Worm (Caenorhabditis elegans): Measurements from ENCODE around the gene C01G10.17.

Gene C01G10.17

DNA sequence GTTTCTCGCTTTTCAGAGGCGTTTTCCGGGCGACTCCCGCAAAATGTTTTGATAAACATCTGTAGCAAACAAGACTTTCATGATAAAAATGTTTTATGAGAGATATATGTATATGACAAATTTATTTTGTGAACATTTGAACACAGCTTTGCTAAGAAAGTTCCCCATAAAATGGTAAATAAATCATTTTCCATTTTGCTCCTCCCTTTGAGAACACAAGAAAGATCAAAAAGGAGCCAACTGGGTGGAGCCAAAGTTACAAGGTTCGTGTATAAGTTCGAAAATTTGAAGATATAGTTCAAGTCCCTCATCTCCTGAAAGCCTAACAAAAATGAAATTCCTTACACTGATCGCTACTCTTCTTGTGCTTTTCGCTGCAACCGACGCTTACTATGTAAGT lies at the start of gene C01G10.17:
TSS of gene C01G10.17 (plus strand) at position 301 of the 400 bp plus-strand sequence.
- TF ChIP-seq ztf-29 (GFP tag; IDR thresholded peaks at IDR 0.05) (no peak), tab-1 (GFP tag; IDR thresholded peaks at IDR 0.05) (no peak), med-1 (GFP tag; optimal IDR thresholded peaks at IDR 0.05; ENCODE audit: insufficient read depth) (no peak), cog-1 (tag; optimal IDR thresholded peaks at IDR 0.05) (no peak), T22C8.4 (GFP tag; IDR thresholded peaks at IDR 0.05) (no peak), klf-2 (GFP tag; conservative IDR thresholded peaks at IDR 0.05) (no peak), flt-1 (GFP tag; IDR thresholded peaks at IDR 0.05) (no peak), ref-1 (GFP tag; conservative IDR thresholded peaks at IDR 0.05) (no peak), ztf-23 (GFP tag; IDR thresholded peaks at IDR 0.05) (no peak)

ce11 chrV:15048107-15048506 lies 42.5 kb upstream of the C01G10.17 start, which contains the start of gene sdc-3:
Gene sdc-3 (minus strand): TSS chrV:15048207.
- no peak for TF ChIP-seq klf-2 (GFP tag; conservative IDR thresholded peaks at IDR 0.05)
- no peak for TF ChIP-seq ztf-29 (GFP tag; IDR thresholded peaks at IDR 0.05)
- TF ChIP-seq ref-1 (GFP tag; conservative IDR thresholded peaks at IDR 0.05): no peak

- TF ChIP-seq ztf-23 (GFP tag; IDR thresholded peaks at IDR 0.05) (no peak), flt-1 (GFP tag; IDR thresholded peaks at IDR 0.05) (no peak), tab-1 (GFP tag; IDR thresholded peaks at IDR 0.05) (no peak), ztf-29 (GFP tag; IDR thresholded peaks at IDR 0.05) (no peak), med-1 (GFP tag; optimal IDR thresholded peaks at IDR 0.05; ENCODE audit: insufficient read depth) (no peak), klf-2 (GFP tag; conservative IDR thresholded peaks at IDR 0.05) (no peak), ref-1 (GFP tag; conservative IDR thresholded peaks at IDR 0.05) (no peak), cog-1 (tag; optimal IDR thresholded peaks at IDR 0.05) (no peak)
Observed at ce11 chrV:15051720-15052119, 38.8 kb upstream of the C01G10.17 start.

ce11 chrV:15052368-15052767 lies 38.2 kb upstream of the C01G10.17 start, which contains the start of the genes fbxa-82 and C25D7.5:
Gene fbxa-82 (minus strand): TSS chrV:15052530.
Gene C25D7.5 (plus strand): TSS chrV:15052650.
- TF ChIP-seq ztf-23 (GFP tag; IDR thresholded peaks at IDR 0.05) (no peak), med-1 (GFP tag; optimal IDR thresholded peaks at IDR 0.05; ENCODE audit: insufficient read depth) (no peak), ref-1 (GFP tag; conservative IDR thresholded peaks at IDR 0.05) (no peak), T22C8.4 (GFP tag; IDR thresholded peaks at IDR 0.05) (no peak), klf-2 (GFP tag; conservative IDR thresholded peaks at IDR 0.05) (no peak), tab-1 (GFP tag; IDR thresholded peaks at IDR 0.05) (no peak), flt-1 (GFP tag; IDR thresholded peaks at IDR 0.05) (no peak)

- TF ChIP-seq klf-2 (GFP tag; conservative IDR thresholded peaks at IDR 0.05): no peak
Observed at ce11 chrV:15054733-15055132, 35.8 kb upstream of the C01G10.17 start.

ce11 chrV:15055873-15056272 lies 34.7 kb upstream of the C01G10.17 start, which contains the start of gene C25D7.16:
Gene C25D7.16 (plus strand): TSS chrV:15056173.
- TF ChIP-seq ref-1 (GFP tag; conservative IDR thresholded peaks at IDR 0.05): no peak
- TF ChIP-seq T22C8.4 (GFP tag; IDR thresholded peaks at IDR 0.05): no peak
- no peak for TF ChIP-seq cog-1 (tag; optimal IDR thresholded peaks at IDR 0.05)
- no peak for TF ChIP-seq tab-1 (GFP tag; IDR thresholded peaks at IDR 0.05)
- no peak for TF ChIP-seq flt-1 (GFP tag; IDR thresholded peaks at IDR 0.05)
- no peak for TF ChIP-seq med-1 (GFP tag; optimal IDR thresholded peaks at IDR 0.05; ENCODE audit: insufficient read depth)
- TF ChIP-seq ztf-29 (GFP tag; IDR thresholded peaks at IDR 0.05): no peak
- no peak for TF ChIP-seq klf-2 (GFP tag; conservative IDR thresholded peaks at IDR 0.05)
- no peak for TF ChIP-seq ztf-23 (GFP tag; IDR thresholded peaks at IDR 0.05)

ce11 chrV:15056346-15056839 lies 34.2 kb upstream of the C01G10.17 start:
- no peak for TF ChIP-seq ref-1 (GFP tag; conservative IDR thresholded peaks at IDR 0.05)
- TF ChIP-seq flt-1 (GFP tag; IDR thresholded peaks at IDR 0.05): no peak
- TF ChIP-seq med-1 (GFP tag; optimal IDR thresholded peaks at IDR 0.05; ENCODE audit: insufficient read depth): no peak
- no peak for TF ChIP-seq tab-1 (GFP tag; IDR thresholded peaks at IDR 0.05)
- no peak for TF ChIP-seq ztf-29 (GFP tag; IDR thresholded peaks at IDR 0.05)
- no peak for TF ChIP-seq klf-2 (GFP tag; conservative IDR thresholded peaks at IDR 0.05)
- no peak for TF ChIP-seq ztf-23 (GFP tag; IDR thresholded peaks at IDR 0.05)
- TF ChIP-seq cog-1 (tag; optimal IDR thresholded peaks at IDR 0.05): no peak
- TF ChIP-seq T22C8.4 (GFP tag; IDR thresholded peaks at IDR 0.05): no peak

DNA sequence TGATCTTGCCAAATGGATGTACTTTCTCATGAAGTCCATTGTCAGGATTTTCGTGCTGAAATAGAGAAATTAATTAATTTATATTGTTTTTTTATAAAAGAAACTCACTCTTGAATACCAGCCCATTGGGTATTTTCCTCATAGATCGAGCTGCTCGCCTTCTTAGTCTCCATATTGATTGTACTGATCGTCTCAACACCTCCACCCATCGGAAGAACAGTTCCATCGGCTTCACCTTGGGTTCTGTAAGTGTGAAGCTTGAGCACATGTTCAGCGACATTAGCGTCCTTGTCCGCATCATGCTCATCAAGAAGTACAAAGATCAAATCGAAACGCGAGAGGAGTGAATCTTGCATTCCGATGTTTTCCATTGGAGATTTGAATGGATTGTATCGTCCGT lies 32.8 kb upstream of the C01G10.17 start:
- TF ChIP-seq T22C8.4 (GFP tag; IDR thresholded peaks at IDR 0.05) (no peak), ztf-29 (GFP tag; IDR thresholded peaks at IDR 0.05) (no peak), med-1 (GFP tag; optimal IDR thresholded peaks at IDR 0.05; ENCODE audit: insufficient read depth) (no peak), flt-1 (GFP tag; IDR thresholded peaks at IDR 0.05) (no peak), klf-2 (GFP tag; conservative IDR thresholded peaks at IDR 0.05) (no peak), ref-1 (GFP tag; conservative IDR thresholded peaks at IDR 0.05) (no peak), tab-1 (GFP tag; IDR thresholded peaks at IDR 0.05) (no peak), ztf-23 (GFP tag; IDR thresholded peaks at IDR 0.05) (no peak)

- TF ChIP-seq flt-1 (GFP tag; IDR thresholded peaks at IDR 0.05): no peak
- TF ChIP-seq ztf-23 (GFP tag; IDR thresholded peaks at IDR 0.05): no peak
- TF ChIP-seq klf-2 (GFP tag; conservative IDR thresholded peaks at IDR 0.05): no peak
- no peak for TF ChIP-seq T22C8.4 (GFP tag; IDR thresholded peaks at IDR 0.05)
- no peak for TF ChIP-seq tab-1 (GFP tag; IDR thresholded peaks at IDR 0.05)
- TF ChIP-seq ztf-29 (GFP tag; IDR thresholded peaks at IDR 0.05): no peak
- TF ChIP-seq med-1 (GFP tag; optimal IDR thresholded peaks at IDR 0.05; ENCODE audit: insufficient read depth): no peak
- no peak for TF ChIP-seq ref-1 (GFP tag; conservative IDR thresholded peaks at IDR 0.05)
- TF ChIP-seq cog-1 (tag; optimal IDR thresholded peaks at IDR 0.05): no peak
Observed at ce11 chrV:15058423-15058822, 32.1 kb upstream of the C01G10.17 start.

ce11 chrV:15058965-15059364 lies 31.6 kb upstream of the C01G10.17 start:
- TF ChIP-seq cog-1 (tag; optimal IDR thresholded peaks at IDR 0.05) (no peak), med-1 (GFP tag; optimal IDR thresholded peaks at IDR 0.05; ENCODE audit: insufficient read depth) (no peak), klf-2 (GFP tag; conservative IDR thresholded peaks at IDR 0.05) (no peak), ref-1 (GFP tag; conservative IDR thresholded peaks at IDR 0.05) (no peak), flt-1 (GFP tag; IDR thresholded peaks at IDR 0.05) (no peak)
